Worm (Caenorhabditis elegans) whole organism, L4 larva: ENCODE data around the gene srsx-6.

Experiments
- Y48G9A.11 ChIP-seq: fragments of 200-800 bp; sonication (Bioruptor generic); IDR thresholded peaks from 2 replicates; pipeline ENCODE4 v1.3.6; 2022; ENCODE audit warnings: missing genetic modification reagents, missing genetic modification characterization, missing compliant biosample characterization
- ZK546.5 ChIP-seq, 2 experiments: sonication (generic microtip); optimal IDR thresholded peaks; 2 replicates each; lab custom pipeline; 2017; ENCODE audit warnings: missing biosample characterization in 2 of 2, missing genetic modification characterization in 2 of 2
- ama-1 ChIP-seq: fragments of 150-350 bp; optimal IDR thresholded peaks from 2 replicates; lab custom pipeline; 2014; ENCODE audit warnings: inconsistent platforms, mixed read lengths
- dve-1 ChIP-seq: sonication (generic microtip); optimal IDR thresholded peaks from 2 replicates; lab custom pipeline; 2017; ENCODE audit warnings: antibody characterized with exemption, mild to moderate bottlenecking, missing genetic modification characterization, missing compliant biosample characterization; ENCODE audit not compliant: insufficient read depth
- lin-13 ChIP-seq: fragments of 150-350 bp; optimal IDR thresholded peaks from 2 replicates; lab custom pipeline; 2014; ENCODE audit warnings: missing biosample characterization, missing genetic modification reagents, missing genetic modification characterization
- lin-15B ChIP-seq: fragments of 150-350 bp; sonication (generic microtip); optimal IDR thresholded peaks from 3 replicates; lab custom pipeline; 2014; ENCODE audit warnings: missing biosample characterization, missing genetic modification characterization
- lin-29 ChIP-seq: fragments of 200-800 bp; sonication (Bioruptor generic); IDR thresholded peaks from 2 replicates; pipeline ENCODE4 v1.3.6; 2022; ENCODE audit warnings: missing genetic modification reagents, missing genetic modification characterization, missing compliant biosample characterization
- mep-1 ChIP-seq: fragments of 150-350 bp; sonication (generic microtip); optimal IDR thresholded peaks from 3 replicates; lab custom pipeline; 2014; ENCODE audit warnings: missing biosample characterization, missing genetic modification characterization
- nhr-11 ChIP-seq: fragments of 150-350 bp; optimal IDR thresholded peaks from 2 replicates; lab custom pipeline; 2014; ENCODE audit warnings: missing biosample characterization, missing genetic modification characterization
- nhr-237 ChIP-seq: sonication (generic microtip); optimal IDR thresholded peaks from 2 replicates; lab custom pipeline; 2017; ENCODE audit warnings: missing biosample characterization, missing genetic modification characterization
- nhr-6 ChIP-seq: fragments of 150-350 bp; optimal IDR thresholded peaks from 2 replicates; lab custom pipeline; 2014; ENCODE audit warnings: missing biosample characterization, missing genetic modification characterization
- saeg-2 ChIP-seq: fragments of 200-800 bp; sonication (Bioruptor generic); IDR thresholded peaks from 2 replicates; pipeline ENCODE4 v1.3.6; 2022; ENCODE audit warnings: missing genetic modification reagents, missing genetic modification characterization, missing compliant biosample characterization
- snpc-4 ChIP-seq: fragments of 150-350 bp; optimal IDR thresholded peaks from 2 replicates; lab custom pipeline; 2014; ENCODE audit warnings: missing biosample characterization, missing genetic modification characterization

ce11 chrV:7878411-7878964, 48.4 kb upstream of the srsx-6 start, which contains the start of gene F40A3.2:
- TF ChIP-seq ama-1 (lab: Kevin White, UChicago): no peak
- no peak for TF ChIP-seq lin-15B (tag; lab: Kevin White, UChicago)
- TF ChIP-seq nhr-11: no peak
- TF ChIP-seq ZK546.5 (tag; optimal IDR thresholded peaks at IDR 0.05; lab: Kevin White, UChicago): no peak
- no peak for TF ChIP-seq nhr-6 (tag; lab: Kevin White, UChicago)
- TF ChIP-seq Y48G9A.11 (GFP tag; lab: Robert Waterston, UW): no peak
- no peak for TF ChIP-seq nhr-237
- no peak for TF ChIP-seq lin-29
- TF ChIP-seq dve-1: no peak
- TF ChIP-seq lin-13 (GFP tag; lab: Kevin White, UChicago): no peak
- TF ChIP-seq mep-1 (tag; lab: Kevin White, UChicago): no peak
- no peak for TF ChIP-seq saeg-2 (GFP tag; lab: Robert Waterston, UW)
- no peak for TF ChIP-seq snpc-4 (tag; lab: Kevin White, UChicago)
